Fruit fly (Drosophila melanogaster) whole organism, embryonic: ENCODE results near the gene CG16749.

Experiments used
- ATbp ChIP-seq: fragments of 200-800 bp; sonication (Bioruptor generic); optimal IDR thresholded peaks from 2 replicates; lab custom pipeline; 2017; ENCODE audit warnings: missing biosample characterization, mild to moderate bottlenecking, missing genetic modification characterization, missing genetic modification reagents
- Asciz ChIP-seq: fragments of 200-800 bp; sonication (Bioruptor generic); optimal IDR thresholded peaks from 2 replicates; lab custom pipeline; 2017; ENCODE audit warnings: missing biosample characterization, mild to moderate bottlenecking, missing genetic modification characterization, missing genetic modification reagents
- CG10979 ChIP-seq: fragments of 200-800 bp; sonication (Bioruptor generic); optimal IDR thresholded peaks from 2 replicates; lab custom pipeline; 2018; ENCODE audit warnings: missing biosample characterization, mild to moderate bottlenecking, missing genetic modification characterization, moderate library complexity
- CG12299 ChIP-seq: fragments of 200-800 bp; sonication (Bioruptor generic); optimal IDR thresholded peaks from 2 replicates; lab custom pipeline; 2018; ENCODE audit warnings: missing biosample characterization, mild to moderate bottlenecking, missing genetic modification characterization
- CG12659 ChIP-seq: fragments of 200-800 bp; sonication (Bioruptor generic); optimal IDR thresholded peaks from 3 replicates; lab custom pipeline; 2017; ENCODE audit warnings: mild to moderate bottlenecking, missing biosample characterization, missing genetic modification reagents, missing genetic modification characterization
- CG13624 ChIP-seq: fragments of 200-800 bp; sonication (Bioruptor generic); optimal IDR thresholded peaks from 2 replicates; lab custom pipeline; 2016; ENCODE audit warnings: missing biosample characterization, missing genetic modification characterization
- CG1529 ChIP-seq: fragments of 200-800 bp; sonication (Bioruptor generic); optimal IDR thresholded peaks from 3 replicates; lab custom pipeline; 2018; ENCODE audit warnings: missing biosample characterization, missing genetic modification characterization
- CG17568 ChIP-seq: fragments of 200-800 bp; sonication (Bioruptor generic); optimal IDR thresholded peaks from 2 replicates; lab custom pipeline; 2018; ENCODE audit warnings: missing biosample characterization, mild to moderate bottlenecking, missing genetic modification characterization, moderate library complexity
- CG18262 ChIP-seq: fragments of 200-800 bp; optimal IDR thresholded peaks from 3 replicates; lab custom pipeline; 2019; ENCODE audit warnings: missing biosample characterization, mild to moderate bottlenecking, missing genetic modification characterization, moderate library complexity
- CG18764 ChIP-seq: fragments of 200-800 bp; sonication (Bioruptor generic); optimal IDR thresholded peaks from 3 replicates; lab custom pipeline; 2016; ENCODE audit warnings: missing biosample characterization, missing genetic modification characterization
- CG31441 ChIP-seq: fragments of 200-800 bp; sonication (Bioruptor generic); IDR thresholded peaks from 2 replicates; pipeline ENCODE4 v1.3.6; 2022; ENCODE audit warnings: missing biosample characterization, missing genetic modification characterization
- CG3163 ChIP-seq: fragments of 200-800 bp; sonication (Bioruptor generic); optimal IDR thresholded peaks from 3 replicates; lab custom pipeline; 2016; ENCODE audit warnings: missing biosample characterization, missing genetic modification characterization
- CG33557 ChIP-seq: fragments of 200-800 bp; sonication (Bioruptor generic); optimal IDR thresholded peaks from 2 replicates; lab custom pipeline; 2019; ENCODE audit warnings: missing biosample characterization, mild to moderate bottlenecking, missing genetic modification characterization, moderate library complexity
- CG5245 ChIP-seq: fragments of 200-800 bp; sonication (Bioruptor generic); optimal IDR thresholded peaks from 3 replicates; lab custom pipeline; 2016; ENCODE audit warnings: missing biosample characterization, missing genetic modification characterization
- CG9437 ChIP-seq: fragments of 200-800 bp; sonication (Bioruptor generic); optimal IDR thresholded peaks from 2 replicates; lab custom pipeline; 2018; ENCODE audit warnings: missing biosample characterization, mild to moderate bottlenecking, missing genetic modification characterization
- CG9817 ChIP-seq: fragments of 200-800 bp; sonication (Bioruptor generic); optimal IDR thresholded peaks from 2 replicates; lab custom pipeline; 2018; ENCODE audit warnings: missing biosample characterization, mild to moderate bottlenecking, missing genetic modification characterization, moderate library complexity
- Chrac-16 ChIP-seq: fragments of 200-800 bp; sonication (Bioruptor generic); optimal IDR thresholded peaks from 3 replicates; lab custom pipeline; 2016; ENCODE audit warnings: missing biosample characterization, missing genetic modification characterization
- CoRest ChIP-seq: fragments of 200-800 bp; sonication (Bioruptor generic); optimal IDR thresholded peaks from 3 replicates; lab custom pipeline; 2018; ENCODE audit warnings: missing biosample characterization, mild to moderate bottlenecking, missing genetic modification characterization, moderate library complexity
- Dbx ChIP-seq: fragments of 200-800 bp; sonication (Bioruptor generic); IDR thresholded peaks from 3 replicates; pipeline ENCODE4 v1.3.6; 2022; ENCODE audit warnings: missing biosample characterization, missing genetic modification characterization
- Hr51 ChIP-seq, 2 experiments: fragments of 200-800 bp; sonication (Bioruptor generic); optimal IDR thresholded peaks; 2 replicates in 1 of 2; 3 replicates in 1 of 2; lab custom pipeline; 2016 to 2018; ENCODE audit warnings: missing biosample characterization in 2 of 2, missing genetic modification characterization in 2 of 2, mild to moderate bottlenecking in 1 of 2, moderate library complexity in 1 of 2
- Mad ChIP-seq: fragments of 200-800 bp; sonication (Bioruptor generic); optimal IDR thresholded peaks from 2 replicates; lab custom pipeline; 2016; ENCODE audit warnings: missing biosample characterization, missing genetic modification characterization
- Med ChIP-seq: fragments of 200-800 bp; sonication (Bioruptor generic); peaks from one replicate; lab custom pipeline; 2016; ENCODE audit warnings: missing biosample characterization, missing genetic modification characterization, mild to moderate bottlenecking, inconsistent platforms, moderate library complexity
- Mes4 ChIP-seq: fragments of 200-800 bp; sonication (Bioruptor generic); optimal IDR thresholded peaks from 2 replicates; lab custom pipeline; 2016; ENCODE audit warnings: missing biosample characterization, missing genetic modification characterization
- Nf-YB ChIP-seq: fragments of 200-800 bp; sonication (Bioruptor generic); optimal IDR thresholded peaks from 3 replicates; lab custom pipeline; 2019; ENCODE audit warnings: missing biosample characterization, mild to moderate bottlenecking, missing genetic modification characterization, moderate library complexity
- NfI ChIP-seq: fragments of 200-800 bp; sonication (Bioruptor generic); optimal IDR thresholded peaks from 3 replicates; lab custom pipeline; 2018; ENCODE audit warnings: missing biosample characterization, mild to moderate bottlenecking, missing genetic modification characterization, moderate library complexity
- Oli ChIP-seq: fragments of 200-800 bp; sonication (Bioruptor generic); optimal IDR thresholded peaks from 2 replicates; lab custom pipeline; 2018; ENCODE audit warnings: missing biosample characterization, mild to moderate bottlenecking, missing genetic modification characterization, moderate library complexity
- Pdp1 ChIP-seq, 2 experiments: fragments of 200-800 bp; sonication (Bioruptor generic); optimal IDR thresholded peaks; 3 replicates each; lab custom pipeline; 2016; ENCODE audit warnings: missing biosample characterization in 2 of 2, missing genetic modification characterization in 2 of 2, mild to moderate bottlenecking in 1 of 2, moderate library complexity in 1 of 2
- Sin3A ChIP-seq: fragments of >200 bp; optimal IDR thresholded peaks from 2 replicates; lab custom pipeline; 2018
- Sox100B ChIP-seq: fragments of 200-800 bp; sonication (Bioruptor generic); optimal IDR thresholded peaks from 3 replicates; lab custom pipeline; 2018; ENCODE audit warnings: missing biosample characterization, mild to moderate bottlenecking, missing genetic modification characterization
- Sry-δ ChIP-seq: fragments of 200-800 bp; sonication (Bioruptor generic); optimal IDR thresholded peaks from 2 replicates; lab custom pipeline; 2016; ENCODE audit warnings: missing biosample characterization, missing genetic modification characterization
- Ssrp ChIP-seq: fragments of 200-800 bp; sonication (Bioruptor generic); optimal IDR thresholded peaks from 2 replicates; lab custom pipeline; 2018; ENCODE audit warnings: missing biosample characterization, mild to moderate bottlenecking, missing genetic modification characterization, moderate library complexity
- Xrp1 ChIP-seq: fragments of 200-800 bp; sonication (Bioruptor generic); IDR thresholded peaks from 2 replicates; pipeline ENCODE4 v1.3.6; 2022; ENCODE audit warnings: missing biosample characterization, missing genetic modification characterization
- az2 ChIP-seq: fragments of 200-800 bp; sonication (Bioruptor generic); optimal IDR thresholded peaks from 3 replicates; lab custom pipeline; 2016; ENCODE audit warnings: missing biosample characterization, missing genetic modification characterization
- bcd ChIP-seq: fragments of 200-800 bp; sonication (Bioruptor generic); optimal IDR thresholded peaks from 2 replicates; lab custom pipeline; 2017; ENCODE audit warnings: missing biosample characterization, mild to moderate bottlenecking, missing genetic modification characterization
- br ChIP-seq: fragments of >200 bp; optimal IDR thresholded peaks from 2 replicates; lab custom pipeline; 2017
- chif ChIP-seq, 2 experiments: fragments of 200-800 bp; sonication (Bioruptor generic); optimal IDR thresholded peaks; 3 replicates each; lab custom pipeline; 2016; ENCODE audit warnings: missing biosample characterization in 2 of 2, missing genetic modification characterization in 2 of 2
- dmrt99B ChIP-seq: fragments of 200-800 bp; sonication (Bioruptor generic); optimal IDR thresholded peaks from 2 replicates; lab custom pipeline; 2018; ENCODE audit warnings: missing biosample characterization, mild to moderate bottlenecking, missing genetic modification characterization, moderate library complexity
- ind ChIP-seq: fragments of 200-800 bp; sonication (Bioruptor generic); optimal IDR thresholded peaks from 3 replicates; lab custom pipeline; 2016; ENCODE audit warnings: missing biosample characterization, missing genetic modification characterization
- kah ChIP-seq: fragments of 200-800 bp; sonication (Bioruptor generic); optimal IDR thresholded peaks from 2 replicates; lab custom pipeline; 2018; ENCODE audit warnings: missing biosample characterization, mild to moderate bottlenecking, missing genetic modification characterization
- ken ChIP-seq: fragments of 200-800 bp; sonication (Bioruptor generic); IDR thresholded peaks from 3 replicates; pipeline ENCODE4 v1.3.6; 2022; ENCODE audit warnings: missing biosample characterization, missing genetic modification characterization
- lab ChIP-seq: fragments of 200-800 bp; sonication (Bioruptor generic); optimal IDR thresholded peaks from 3 replicates; lab custom pipeline; 2017; ENCODE audit warnings: missing biosample characterization, missing genetic modification characterization, mild to moderate bottlenecking, moderate library complexity, missing genetic modification reagents
- nerfin-1 ChIP-seq: fragments of 200-800 bp; sonication (Bioruptor generic); optimal IDR thresholded peaks from 3 replicates; lab custom pipeline; 2019; ENCODE audit warnings: missing biosample characterization, mild to moderate bottlenecking, missing genetic modification characterization, moderate library complexity
- org-1 ChIP-seq: fragments of 200-800 bp; sonication (Bioruptor generic); optimal IDR thresholded peaks from 2 replicates; lab custom pipeline; 2017; ENCODE audit warnings: missing biosample characterization, missing genetic modification characterization
- prd ChIP-seq, 3 experiments: fragments of >200 bp in 2 of 3; fragments of 200-800 bp in 1 of 3; sonication (Bioruptor generic) in 1 of 3; optimal IDR thresholded peaks in 2 of 3; IDR thresholded peaks in 1 of 3; 2 replicates in 2 of 3; 3 replicates in 1 of 3; pipeline versions ENCODE4 v1.3.6 to Lab custom; 2017 to 2022; ENCODE audit warnings: missing biosample characterization in 1 of 3, missing genetic modification characterization in 1 of 3
- pzg ChIP-seq: fragments of 200-800 bp; sonication (Bioruptor generic); optimal IDR thresholded peaks from 3 replicates; lab custom pipeline; 2018; ENCODE audit warnings: missing biosample characterization, mild to moderate bottlenecking, missing genetic modification characterization, moderate library complexity
- ssp ChIP-seq: fragments of 200-800 bp; sonication (Bioruptor generic); IDR thresholded peaks from 2 replicates; pipeline ENCODE4 v1.3.6; 2022; ENCODE audit warnings: missing biosample characterization, missing genetic modification characterization
- stwl ChIP-seq: fragments of 200-800 bp; sonication (Bioruptor generic); optimal IDR thresholded peaks from 3 replicates; lab custom pipeline; 2018; ENCODE audit warnings: missing biosample characterization, mild to moderate bottlenecking, missing genetic modification characterization, moderate library complexity
- unpg ChIP-seq: fragments of 200-800 bp; sonication (Bioruptor generic); optimal IDR thresholded peaks from 3 replicates; lab custom pipeline; 2018; ENCODE audit warnings: missing biosample characterization, mild to moderate bottlenecking, missing genetic modification characterization, moderate library complexity
- zfh1 ChIP-seq: fragments of 200-800 bp; sonication (Bioruptor generic); IDR thresholded peaks from 3 replicates; pipeline ENCODE4 v1.3.6; 2022; ENCODE audit warnings: missing biosample characterization, missing genetic modification characterization
- zfh2 ChIP-seq: fragments of 200-800 bp; sonication (Bioruptor generic); optimal IDR thresholded peaks from 2 replicates; lab custom pipeline; 2016; ENCODE audit warnings: missing biosample characterization, missing genetic modification characterization

Gene CG16749

DNA sequence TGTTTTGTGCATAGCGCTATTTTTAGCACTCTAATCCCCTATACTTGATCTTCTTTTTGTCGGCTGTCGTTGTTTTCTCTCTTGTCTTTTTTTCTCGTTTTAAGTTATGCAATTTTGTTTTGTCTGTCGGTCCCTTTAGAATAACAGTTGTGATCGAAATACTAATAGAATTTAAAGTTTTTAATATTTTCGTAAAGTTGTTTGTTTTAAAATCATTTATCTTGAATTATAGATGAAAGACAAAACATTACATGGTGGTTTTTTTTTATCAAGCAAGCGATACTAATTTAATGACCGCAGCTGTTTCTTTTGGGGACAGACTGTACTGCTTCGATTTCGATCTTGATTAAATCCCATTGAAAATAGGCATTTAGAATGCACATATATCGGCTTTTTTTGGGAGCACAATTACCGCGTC is 13.1 kb upstream of the CG16749 start (continued):
- TF ChIP-seq pzg (GFP tag; lab: Kevin White, UChicago): no peak
- peak; percentile 7 for TF ChIP-seq Chrac-16 (GFP tag; lab: Kevin White, UChicago)
- peak; percentile 21 for TF ChIP-seq CG5245
- TF ChIP-seq Sry-δ (GFP tag; lab: Kevin White, UChicago): no peak
- peak; percentile 54 for TF ChIP-seq unpg
- peak; percentile 26 for TF ChIP-seq CG9817 (tag; lab: Kevin White, UChicago)
- peak; percentile 27 for TF ChIP-seq CG18764 (GFP tag; lab: Kevin White, UChicago)
- peak; percentile 20 for TF ChIP-seq org-1
- peak; percentile 18 for TF ChIP-seq ind (GFP tag; lab: Kevin White, UChicago)
- TF ChIP-seq Pdp1 (GFP tag; optimal IDR thresholded peaks at IDR 0.05; lab: Kevin White, UChicago): peak in 1 of 2 experiments; percentile 82
- TF ChIP-seq ken (GFP tag; lab: Robert Waterston, UW): 0 out of 3 replicates have a peak, but pooled peaks have one; percentile 12
- TF ChIP-seq ATbp (GFP tag; lab: Kevin White, UChicago): peak; percentile 16
- TF ChIP-seq CG9437 (GFP tag; lab: Kevin White, UChicago): peak; percentile 47
- no peak for TF ChIP-seq br (lab: Kevin White, UChicago)
- TF ChIP-seq bcd (GFP tag; lab: Kevin White, UChicago): peak; percentile 13
- peak; percentile 61 for TF ChIP-seq Xrp1 (GFP tag; lab: Robert Waterston, UW)
- TF ChIP-seq NfI (GFP tag; lab: Kevin White, UChicago): peak; percentile 37
- TF ChIP-seq Mes4 (GFP tag; lab: Kevin White, UChicago): peak; percentile 13
- peak; percentile 55 for TF ChIP-seq CG31441 (GFP tag; lab: Robert Waterston, UW)
- peak; percentile 59 for TF ChIP-seq CG12659 (GFP tag; lab: Kevin White, UChicago)
- peak; percentile 15 for TF ChIP-seq zfh2 (GFP tag; lab: Kevin White, UChicago)
- TF ChIP-seq CG33557 (GFP tag; lab: Kevin White, UChicago): no peak
- no peak for TF ChIP-seq stwl (tag; lab: Kevin White, UChicago)
- TF ChIP-seq CG10979 (tag; lab: Kevin White, UChicago): peak; percentile 58
- peak; percentile 10 for TF ChIP-seq CG1529 (GFP tag; lab: Kevin White, UChicago)
- peak; percentile 62 for TF ChIP-seq CoRest
- no peak for TF ChIP-seq CG12299
- TF ChIP-seq Nf-YB (GFP tag; lab: Kevin White, UChicago): peak; percentile 14
- peak; percentile 34 for TF ChIP-seq az2 (GFP tag; lab: Kevin White, UChicago)
- peak; percentile 71 for TF ChIP-seq dmrt99B
- peak in 1 of 2 experiments; percentile 8 for TF ChIP-seq chif (GFP tag; optimal IDR thresholded peaks at IDR 0.05; lab: Kevin White, UChicago)
- peak; percentile 13 to 74 for TF ChIP-seq Hr51 (GFP tag; optimal IDR thresholded peaks at IDR 0.05; lab: Kevin White, UChicago)
- TF ChIP-seq CG18262 (tag; lab: Kevin White, UChicago): peak; percentile 38
- TF ChIP-seq CG3163 (GFP tag; lab: Kevin White, UChicago): no peak
- TF ChIP-seq Sin3A (lab: Kevin White, UChicago): no peak
- TF ChIP-seq CG17568: peak; percentile 12
- TF ChIP-seq CG13624 (GFP tag; lab: Kevin White, UChicago): no peak
- peak; percentile 56 for TF ChIP-seq Oli (tag; lab: Kevin White, UChicago)
- no peak for TF ChIP-seq Mad
- peak; percentile 1 for TF ChIP-seq kah
- TF ChIP-seq Ssrp: peak; percentile 61
- TF ChIP-seq nerfin-1: peak; percentile 7
- TF ChIP-seq Asciz (GFP tag; lab: Kevin White, UChicago): peak; percentile 54
- TF ChIP-seq Sox100B (GFP tag; lab: Kevin White, UChicago): peak; percentile 64
- no peak for TF ChIP-seq prd (optimal IDR thresholded peaks at IDR 0.05; lab: Kevin White, UChicago)
- 0 out of 3 replicates have a peak, but pooled peaks have one; percentile 30 for TF ChIP-seq prd (GFP tag; IDR thresholded peaks at IDR 0.05; lab: Robert Waterston, UW)
- TF ChIP-seq lab (GFP tag; lab: Kevin White, UChicago): peak; percentile 40
- peak; percentile 77 for TF ChIP-seq Med (GFP tag; lab: Kevin White, UChicago)
- TF ChIP-seq ssp (GFP tag; lab: Robert Waterston, UW): no peak
- TF ChIP-seq zfh1 (GFP tag; lab: Robert Waterston, UW): 0 out of 3 replicates have a peak, but pooled peaks have one; percentile 45
- TF ChIP-seq Dbx (GFP tag; lab: Robert Waterston, UW): no peak
